Fruit fly (Drosophila melanogaster) whole organism, embryonic: ENCODE results near the gene Mst85C.

Source experiments
- BtbVII ChIP-seq: fragments of 200-800 bp; sonication (Bioruptor generic); optimal IDR thresholded peaks from 3 replicates; lab custom pipeline; 2017; ENCODE audit warnings: missing biosample characterization, mild to moderate bottlenecking, missing genetic modification characterization
- CG10543 ChIP-seq: fragments of 200-800 bp; sonication (Bioruptor generic); optimal IDR thresholded peaks from 3 replicates; lab custom pipeline; 2017; ENCODE audit warnings: missing biosample characterization, mild to moderate bottlenecking, missing genetic modification characterization, moderate library complexity
- CG11398 ChIP-seq: fragments of 200-800 bp; sonication (Bioruptor generic); optimal IDR thresholded peaks from 2 replicates; lab custom pipeline; 2016; ENCODE audit warnings: missing biosample characterization, missing genetic modification characterization
- CG12071 ChIP-seq: fragments of 200-800 bp; sonication (Bioruptor generic); optimal IDR thresholded peaks from 3 replicates; lab custom pipeline; 2018; ENCODE audit warnings: missing biosample characterization, mild to moderate bottlenecking, missing genetic modification characterization
- CG12155 ChIP-seq: fragments of 200-800 bp; sonication (Bioruptor generic); optimal IDR thresholded peaks from 3 replicates; lab custom pipeline; 2016; ENCODE audit warnings: missing biosample characterization, missing genetic modification characterization
- CG13424 ChIP-seq: fragments of 200-800 bp; sonication (Bioruptor generic); optimal IDR thresholded peaks from 2 replicates; lab custom pipeline; 2019; ENCODE audit warnings: missing biosample characterization, mild to moderate bottlenecking, missing genetic modification characterization, moderate library complexity
- CG13624 ChIP-seq: fragments of 200-800 bp; sonication (Bioruptor generic); optimal IDR thresholded peaks from 2 replicates; lab custom pipeline; 2016; ENCODE audit warnings: missing biosample characterization, missing genetic modification characterization
- CG13775 ChIP-seq: fragments of 200-800 bp; sonication (Bioruptor generic); optimal IDR thresholded peaks from 3 replicates; lab custom pipeline; 2017; ENCODE audit warnings: missing biosample characterization, mild to moderate bottlenecking, missing genetic modification characterization
- CG14441 ChIP-seq: fragments of 200-800 bp; sonication (Bioruptor generic); IDR thresholded peaks from 2 replicates; pipeline ENCODE4 v1.3.6; 2022; ENCODE audit warnings: missing biosample characterization, missing genetic modification characterization
- CG15601 ChIP-seq: fragments of 200-800 bp; sonication (Bioruptor generic); optimal IDR thresholded peaks from 3 replicates; lab custom pipeline; 2019; ENCODE audit warnings: missing biosample characterization, mild to moderate bottlenecking, missing genetic modification characterization, moderate library complexity
- CG1603 ChIP-seq: fragments of 200-800 bp; sonication (Bioruptor generic); optimal IDR thresholded peaks from 2 replicates; lab custom pipeline; 2019; ENCODE audit warnings: missing biosample characterization, mild to moderate bottlenecking, missing genetic modification characterization, moderate library complexity
- CG17385 ChIP-seq: fragments of 200-800 bp; sonication (Bioruptor generic); optimal IDR thresholded peaks from 3 replicates; lab custom pipeline; 2018; ENCODE audit warnings: missing biosample characterization, mild to moderate bottlenecking, missing genetic modification characterization
- CG17802 ChIP-seq: fragments of 200-800 bp; sonication (Bioruptor generic); optimal IDR thresholded peaks from 2 replicates; lab custom pipeline; 2018; ENCODE audit warnings: missing biosample characterization, mild to moderate bottlenecking, missing genetic modification characterization, moderate library complexity
- CG17829 ChIP-seq: fragments of 200-800 bp; optimal IDR thresholded peaks from 2 replicates; lab custom pipeline; 2019; ENCODE audit warnings: missing biosample characterization, mild to moderate bottlenecking, missing genetic modification characterization, moderate library complexity
- CG17912 ChIP-seq: fragments of 200-800 bp; sonication (Bioruptor generic); optimal IDR thresholded peaks from 2 replicates; lab custom pipeline; 2018; ENCODE audit warnings: missing biosample characterization, mild to moderate bottlenecking, missing genetic modification characterization
- CG18011 ChIP-seq: fragments of 200-800 bp; sonication (Bioruptor generic); optimal IDR thresholded peaks from 2 replicates; lab custom pipeline; 2017; ENCODE audit warnings: missing biosample characterization, missing genetic modification characterization, mild to moderate bottlenecking, moderate library complexity, missing genotype
- CG3726 ChIP-seq: fragments of 200-800 bp; sonication (Bioruptor generic); IDR thresholded peaks from 3 replicates; pipeline ENCODE4, ENCODE4 v1.3.6; 2022; ENCODE audit warnings: missing biosample characterization, missing genetic modification characterization
- CG4282 ChIP-seq: fragments of 200-800 bp; sonication (Bioruptor generic); optimal IDR thresholded peaks from 2 replicates; lab custom pipeline; 2016; ENCODE audit warnings: missing biosample characterization, missing genetic modification characterization
- CG6254 ChIP-seq: fragments of 200-800 bp; sonication (Bioruptor generic); optimal IDR thresholded peaks from 3 replicates; lab custom pipeline; 2017; ENCODE audit warnings: mild to moderate bottlenecking, missing biosample characterization, missing genetic modification reagents, missing genetic modification characterization
- CG6272 ChIP-seq: fragments of 200-800 bp; sonication (Bioruptor generic); IDR thresholded peaks from 2 replicates; pipeline ENCODE4 v1.3.6; 2022; ENCODE audit warnings: missing biosample characterization, missing genetic modification characterization
- CG6765 ChIP-seq: fragments of 200-800 bp; sonication (Bioruptor generic); optimal IDR thresholded peaks from 3 replicates; lab custom pipeline; 2017; ENCODE audit warnings: missing biosample characterization, mild to moderate bottlenecking, missing genetic modification characterization
- CG9817 ChIP-seq: fragments of 200-800 bp; sonication (Bioruptor generic); optimal IDR thresholded peaks from 2 replicates; lab custom pipeline; 2018; ENCODE audit warnings: missing biosample characterization, mild to moderate bottlenecking, missing genetic modification characterization, moderate library complexity
- CHES-1-like ChIP-seq: fragments of 200-800 bp; sonication (Bioruptor generic); optimal IDR thresholded peaks from 2 replicates; lab custom pipeline; 2016; ENCODE audit warnings: missing biosample characterization, missing genetic modification characterization
- Chrac-16 ChIP-seq: fragments of 200-800 bp; sonication (Bioruptor generic); optimal IDR thresholded peaks from 3 replicates; lab custom pipeline; 2016; ENCODE audit warnings: missing biosample characterization, missing genetic modification characterization
- Dref ChIP-seq: fragments of 200-800 bp; sonication (Bioruptor generic); IDR thresholded peaks from 2 replicates; pipeline ENCODE4 v1.3.6; 2022; ENCODE audit warnings: missing biosample characterization, missing genetic modification characterization
- NfI ChIP-seq: fragments of 200-800 bp; sonication (Bioruptor generic); optimal IDR thresholded peaks from 3 replicates; lab custom pipeline; 2018; ENCODE audit warnings: missing biosample characterization, mild to moderate bottlenecking, missing genetic modification characterization, moderate library complexity
- Oli ChIP-seq: fragments of 200-800 bp; sonication (Bioruptor generic); optimal IDR thresholded peaks from 2 replicates; lab custom pipeline; 2018; ENCODE audit warnings: missing biosample characterization, mild to moderate bottlenecking, missing genetic modification characterization, moderate library complexity
- Sin3A ChIP-seq: fragments of >200 bp; optimal IDR thresholded peaks from 2 replicates; lab custom pipeline; 2018
- ab ChIP-seq: fragments of 200-800 bp; sonication (Bioruptor generic); optimal IDR thresholded peaks from 2 replicates; lab custom pipeline; 2016; ENCODE audit warnings: missing biosample characterization, missing genetic modification characterization
- dysf ChIP-seq: fragments of 200-800 bp; sonication (Bioruptor generic); IDR thresholded peaks from 3 replicates; pipeline ENCODE4 v1.3.6; 2022; ENCODE audit warnings: missing biosample characterization, missing genetic modification characterization
- gsb-n ChIP-seq: fragments of 200-800 bp; sonication (Bioruptor generic); optimal IDR thresholded peaks from 3 replicates; lab custom pipeline; 2018; ENCODE audit warnings: missing biosample characterization, mild to moderate bottlenecking, missing genetic modification characterization
- insv ChIP-seq, 2 experiments: fragments of 200-800 bp; sonication (Bioruptor generic); optimal IDR thresholded peaks; 3 replicates each; lab custom pipeline; 2016 to 2018; ENCODE audit warnings: missing biosample characterization in 2 of 2, missing genetic modification characterization in 2 of 2
- lola ChIP-seq, 3 experiments: fragments of >200 bp in 2 of 3; fragments of 200-800 bp in 1 of 3; sonication (Bioruptor generic) in 1 of 3; optimal IDR thresholded peaks; 2 replicates each; lab custom pipeline; 2017 to 2019; ENCODE audit warnings: missing biosample characterization in 3 of 3, missing genetic modification characterization in 3 of 3, mild to moderate bottlenecking in 1 of 3, moderate library complexity in 1 of 3
- pzg ChIP-seq: fragments of 200-800 bp; sonication (Bioruptor generic); optimal IDR thresholded peaks from 3 replicates; lab custom pipeline; 2018; ENCODE audit warnings: missing biosample characterization, mild to moderate bottlenecking, missing genetic modification characterization, moderate library complexity
- seq ChIP-seq: fragments of 200-800 bp; sonication (Bioruptor generic); IDR thresholded peaks from 2 replicates; pipeline ENCODE4 v1.3.6; 2022; ENCODE audit warnings: missing biosample characterization, missing genetic modification characterization
- sqz ChIP-seq: fragments of 200-800 bp; sonication (Bioruptor generic); optimal IDR thresholded peaks from 3 replicates; lab custom pipeline; 2018; ENCODE audit warnings: missing biosample characterization, mild to moderate bottlenecking, missing genetic modification characterization
- tna ChIP-seq: fragments of 200-800 bp; sonication (Bioruptor generic); IDR thresholded peaks from 2 replicates; pipeline ENCODE4 v1.3.6; 2022; ENCODE audit warnings: missing biosample characterization, missing genetic modification characterization; ENCODE audit not compliant: partially characterized antibody
- wek ChIP-seq: fragments of 200-800 bp; sonication (Bioruptor generic); optimal IDR thresholded peaks from 3 replicates; lab custom pipeline; 2018; ENCODE audit warnings: missing biosample characterization, mild to moderate bottlenecking, missing genetic modification characterization, moderate library complexity

Gene Mst85C

DNA sequence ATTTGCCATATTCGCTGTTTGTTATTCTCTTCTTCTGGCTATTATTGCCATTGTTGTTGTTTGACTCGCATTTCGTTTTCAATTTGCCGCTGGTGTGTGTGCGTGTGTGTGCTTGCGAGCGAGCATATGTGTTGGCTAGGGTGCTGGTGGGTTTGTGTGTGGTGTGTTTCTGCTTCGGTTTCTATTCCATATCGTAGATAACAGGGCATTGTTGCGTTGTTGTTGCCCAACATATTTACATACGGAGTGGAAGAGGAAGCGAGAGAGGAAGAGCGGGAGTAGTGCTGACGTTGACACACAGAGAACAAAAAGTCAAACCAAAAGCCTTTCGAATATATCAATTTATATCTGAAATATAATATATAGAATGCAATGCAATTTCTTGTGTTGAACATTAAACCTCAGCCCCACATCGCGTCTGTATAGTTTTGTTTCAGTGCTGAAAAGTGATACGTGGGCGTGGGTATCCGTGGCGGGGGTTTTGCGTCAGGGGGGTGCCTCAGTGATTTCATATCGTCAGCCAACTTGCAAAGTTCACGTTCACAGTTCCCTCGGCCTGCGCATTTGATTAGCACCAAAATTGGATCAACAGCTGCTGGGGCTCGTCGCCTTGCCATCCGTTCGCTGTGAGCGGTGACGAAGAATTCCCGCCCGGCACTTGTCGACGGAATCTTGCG, 6.1 kb downstream of the Mst85C start (continued):
- TF ChIP-seq CG6272 (GFP tag; lab: Robert Waterston, UW) (peak; percentile 80), dysf (GFP tag; lab: Robert Waterston, UW) (no peak), CG1603 (peak; percentile 89), sqz (GFP tag; lab: Kevin White, UChicago) (no peak), CG11398 (GFP tag; lab: Kevin White, UChicago) (no peak), CG6254 (GFP tag; lab: Kevin White, UChicago) (peak; percentile 44), insv (GFP tag; optimal IDR thresholded peaks at IDR 0.05; lab: Kevin White, UChicago) (no peak), CG9817 (tag; lab: Kevin White, UChicago) (peak; percentile 72), CG3726 (GFP tag; lab: Robert Waterston, UW) (no peak), BtbVII (GFP tag; lab: Kevin White, UChicago) (peak; percentile 59), ab (GFP tag; lab: Kevin White, UChicago) (no peak), CG4282 (GFP tag; lab: Kevin White, UChicago) (no peak), CG12155 (peak; percentile 62), Sin3A (no peak), CG13424 (tag; lab: Kevin White, UChicago) (peak; percentile 75), CG15601 (tag; lab: Kevin White, UChicago) (peak; percentile 46), CG13775 (GFP tag; lab: Kevin White, UChicago) (peak; percentile 54), Oli (tag; lab: Kevin White, UChicago) (peak; percentile 50), CG17385 (GFP tag; lab: Kevin White, UChicago) (peak; percentile 88), wek (GFP tag; lab: Kevin White, UChicago) (peak; percentile 49), NfI (peak; percentile 81), pzg (GFP tag; lab: Kevin White, UChicago) (no peak), CG6765 (peak; percentile 82), CG13624 (GFP tag; lab: Kevin White, UChicago) (no peak), CG17802 (tag; lab: Kevin White, UChicago) (peak; percentile 53), CG10543 (GFP tag; lab: Kevin White, UChicago) (peak; percentile 75), CHES-1-like (GFP tag; lab: Kevin White, UChicago) (no peak), gsb-n (tag; lab: Kevin White, UChicago) (peak; percentile 22), CG17912 (GFP tag; lab: Kevin White, UChicago) (no peak), Chrac-16 (GFP tag; lab: Kevin White, UChicago) (peak; percentile 50), CG17829 (tag; lab: Kevin White, UChicago) (peak; percentile 69), CG14441 (GFP tag; lab: Robert Waterston, UW) (no peak), CG18011 (peak; percentile 69), lola (GFP tag; optimal IDR thresholded peaks at IDR 0.05; lab: Kevin White, UChicago) (peak in 1 of 3 experiments; percentile 9), CG12071 (GFP tag; lab: Kevin White, UChicago) (peak; percentile 43), tna (no peak), Dref (no peak), seq (no peak)
